Worm (Caenorhabditis elegans) whole organism, L4 larva: ENCODE data around the gene ceh-33.

Experiments
- D1046.2 ChIP-seq: fragments of 200-800 bp; sonication (Bioruptor generic); IDR thresholded peaks from 2 replicates; pipeline ENCODE4 v1.3.6; 2022; ENCODE audit warnings: missing genetic modification characterization, missing compliant biosample characterization
- F10B5.3 ChIP-seq: sonication (generic microtip); optimal IDR thresholded peaks from 2 replicates; lab custom pipeline; 2016; ENCODE audit warnings: mild to moderate bottlenecking, missing genetic modification characterization, missing compliant biosample characterization
- F37D6.2 ChIP-seq: sonication (generic microtip); optimal IDR thresholded peaks from 2 replicates; lab custom pipeline; 2016; ENCODE audit warnings: mild to moderate bottlenecking, missing genetic modification characterization, missing compliant biosample characterization
- F49E8.2 ChIP-seq: sonication (generic microtip); optimal IDR thresholded peaks from 2 replicates; lab custom pipeline; 2016; ENCODE audit warnings: missing compliant biosample characterization, mild to moderate bottlenecking, missing genetic modification characterization, borderline replicate concordance
- T26A8.4 ChIP-seq: fragments of 200-800 bp; sonication (Bioruptor generic); IDR thresholded peaks from 2 replicates; pipeline ENCODE4 v1.3.6; 2022; ENCODE audit warnings: missing genetic modification characterization, missing compliant biosample characterization
- Y5F2A.4 ChIP-seq: fragments of 200-800 bp; sonication (Bioruptor generic); optimal IDR thresholded peaks from 2 replicates; lab custom pipeline; 2018; ENCODE audit warnings: mild to moderate bottlenecking, missing genetic modification characterization, missing compliant biosample characterization
- Y75B8A.6 ChIP-seq: fragments of 200-800 bp; sonication (Bioruptor generic); IDR thresholded peaks from 2 replicates; pipeline ENCODE4 v1.3.6; 2022; ENCODE audit warnings: missing genetic modification reagents, missing genetic modification characterization, missing compliant biosample characterization
- ZK546.5 ChIP-seq, 2 experiments: sonication (generic microtip); optimal IDR thresholded peaks; 2 replicates each; lab custom pipeline; 2017; ENCODE audit warnings: missing biosample characterization in 2 of 2, missing genetic modification characterization in 2 of 2
- aha-1 ChIP-seq: fragments of 150-350 bp; peaks from one replicate; lab custom pipeline; 2014; ENCODE audit warnings: missing biosample characterization, missing genetic modification characterization
- ceh-20 ChIP-seq: fragments of 200-800 bp; sonication (Bioruptor generic); IDR thresholded peaks from 2 replicates; pipeline ENCODE4 v1.3.6; 2022; ENCODE audit warnings: missing genetic modification reagents, missing genetic modification characterization, missing compliant biosample characterization
- ceh-28 ChIP-seq: fragments of 150-350 bp; optimal IDR thresholded peaks from 2 replicates; lab custom pipeline; 2014; ENCODE audit warnings: missing biosample characterization, missing genetic modification reagents, missing genetic modification characterization
- ceh-62 ChIP-seq: sonication (generic microtip); optimal IDR thresholded peaks from 2 replicates; lab custom pipeline; 2017; ENCODE audit warnings: missing biosample characterization, missing genetic modification characterization
- cey-2 ChIP-seq: sonication (generic microtip); optimal IDR thresholded peaks from 3 replicates; lab custom pipeline; 2017; ENCODE audit warnings: missing genetic modification characterization, mild to moderate bottlenecking, missing compliant biosample characterization, antibody characterized with exemption, borderline replicate concordance; ENCODE audit not compliant: insufficient read depth
- ctbp-1 ChIP-seq: fragments of 200-800 bp; sonication (Bioruptor generic); IDR thresholded peaks from 2 replicates; pipeline ENCODE4 v1.3.6; 2022; ENCODE audit warnings: missing genetic modification reagents, missing genetic modification characterization, missing compliant biosample characterization
- daf-19 ChIP-seq: fragments of 200-800 bp; sonication (Bioruptor generic); conservative IDR thresholded peaks from 2 replicates; pipeline ENCODE4 v1.3.6; 2022; ENCODE audit warnings: missing genetic modification characterization, missing compliant biosample characterization
- dmd-6 ChIP-seq: fragments of 200-800 bp; sonication (Bioruptor generic); IDR thresholded peaks from 2 replicates; pipeline ENCODE4 v1.3.6; 2022; ENCODE audit warnings: missing genetic modification reagents, missing genetic modification characterization, missing compliant biosample characterization
- dmd-8 ChIP-seq: fragments of 200-800 bp; sonication (Bioruptor generic); IDR thresholded peaks from 2 replicates; pipeline ENCODE4 v1.3.6; 2022; ENCODE audit warnings: missing genetic modification characterization, missing compliant biosample characterization
- dmd-9 ChIP-seq: fragments of 200-800 bp; sonication (Bioruptor generic); IDR thresholded peaks from 2 replicates; pipeline ENCODE4 v1.3.6; 2022; ENCODE audit warnings: missing genetic modification reagents, missing genetic modification characterization, missing compliant biosample characterization
- duxl-1 ChIP-seq: sonication (generic microtip); optimal IDR thresholded peaks from 2 replicates; lab custom pipeline; 2016; ENCODE audit warnings: mild to moderate bottlenecking, missing genetic modification characterization, moderate library complexity, missing compliant biosample characterization; ENCODE audit not compliant: poor library complexity
- egl-27 ChIP-seq: sonication (generic microtip); optimal IDR thresholded peaks from 3 replicates; lab custom pipeline; 2017; ENCODE audit warnings: missing biosample characterization, missing genetic modification reagents, missing genetic modification characterization
- fos-1 ChIP-seq: fragments of 150-350 bp; optimal IDR thresholded peaks from 2 replicates; lab custom pipeline; 2014; ENCODE audit warnings: missing biosample characterization, missing genetic modification characterization
- gei-8 ChIP-seq: fragments of 200-800 bp; sonication (Bioruptor generic); optimal IDR thresholded peaks from 2 replicates; lab custom pipeline; 2018; ENCODE audit warnings: mild to moderate bottlenecking, missing genetic modification characterization, missing compliant biosample characterization
- hlh-11 ChIP-seq: fragments of 200-800 bp; sonication (Bioruptor generic); optimal IDR thresholded peaks from 2 replicates; lab custom pipeline; 2018; ENCODE audit warnings: mild to moderate bottlenecking, missing genetic modification characterization, missing compliant biosample characterization
- lim-7 ChIP-seq: fragments of 200-800 bp; sonication (Bioruptor generic); IDR thresholded peaks from 2 replicates; pipeline ENCODE4 v1.3.6; 2022; ENCODE audit warnings: missing genetic modification characterization, missing compliant biosample characterization
- lin-15B ChIP-seq: fragments of 150-350 bp; sonication (generic microtip); optimal IDR thresholded peaks from 3 replicates; lab custom pipeline; 2014; ENCODE audit warnings: missing biosample characterization, missing genetic modification characterization
- lin-38 ChIP-seq: fragments of 200-800 bp; sonication (Bioruptor generic); IDR thresholded peaks from 2 replicates; pipeline ENCODE4 v1.3.6; 2022; ENCODE audit warnings: missing genetic modification reagents, missing genetic modification characterization, missing compliant biosample characterization
- lir-3 ChIP-seq: sonication (generic microtip); optimal IDR thresholded peaks from 2 replicates; lab custom pipeline; 2016; ENCODE audit warnings: mild to moderate bottlenecking, missing genetic modification characterization, missing compliant biosample characterization
- mdl-1 ChIP-seq, 2 experiments: fragments of 150-350 bp in 1 of 2; sonication (generic microtip) in 1 of 2; optimal IDR thresholded peaks; 2 replicates each; lab custom pipeline; 2014 to 2017; ENCODE audit warnings: missing biosample characterization in 2 of 2, missing genetic modification characterization in 2 of 2
- mep-1 ChIP-seq: fragments of 150-350 bp; sonication (generic microtip); optimal IDR thresholded peaks from 3 replicates; lab custom pipeline; 2014; ENCODE audit warnings: missing biosample characterization, missing genetic modification characterization
- mxl-3 ChIP-seq: fragments of 200-800 bp; sonication (Bioruptor generic); optimal IDR thresholded peaks from 2 replicates; lab custom pipeline; 2018; ENCODE audit warnings: mild to moderate bottlenecking, missing genetic modification characterization, missing compliant biosample characterization
- nhr-10 ChIP-seq: fragments of 150-350 bp; optimal IDR thresholded peaks from 2 replicates; lab custom pipeline; 2014; ENCODE audit warnings: missing biosample characterization, missing genetic modification characterization
- nhr-102 ChIP-seq: sonication (generic microtip); optimal IDR thresholded peaks from 2 replicates; lab custom pipeline; 2016; ENCODE audit warnings: mild to moderate bottlenecking, missing genetic modification characterization, moderate library complexity, missing compliant biosample characterization
- nhr-11 ChIP-seq: fragments of 150-350 bp; optimal IDR thresholded peaks from 2 replicates; lab custom pipeline; 2014; ENCODE audit warnings: missing biosample characterization, missing genetic modification characterization
- nhr-76 ChIP-seq: fragments of 150-350 bp; optimal IDR thresholded peaks from 2 replicates; lab custom pipeline; 2014; ENCODE audit warnings: missing biosample characterization, missing genetic modification characterization
- pha-4 ChIP-seq, 2 experiments: fragments of 150-350 bp in 1 of 2; fragments of 200-800 bp in 1 of 2; sonication (Bioruptor generic) in 1 of 2; IDR thresholded peaks in 1 of 2; optimal IDR thresholded peaks in 1 of 2; 2 replicates each; pipeline versions ENCODE4 v1.3.6 to Lab custom; 2014 to 2022; ENCODE audit warnings: missing genetic modification characterization in 2 of 2, missing genetic modification reagents in 2 of 2, missing biosample characterization in 1 of 2, missing compliant biosample characterization in 1 of 2
- php-3 ChIP-seq: fragments of 200-800 bp; sonication (Bioruptor generic); IDR thresholded peaks from 2 replicates; pipeline ENCODE4 v1.3.6; 2022; ENCODE audit warnings: missing genetic modification reagents, missing genetic modification characterization, missing compliant biosample characterization
- pqm-1 ChIP-seq: sonication (generic microtip); optimal IDR thresholded peaks from 2 replicates; lab custom pipeline; 2017; ENCODE audit warnings: missing biosample characterization, missing genetic modification characterization
- sdz-12 ChIP-seq: fragments of 200-800 bp; sonication (Bioruptor generic); optimal IDR thresholded peaks from 2 replicates; lab custom pipeline; 2018; ENCODE audit warnings: mild to moderate bottlenecking, missing genetic modification characterization, missing compliant biosample characterization
- set-16 ChIP-seq: fragments of 200-800 bp; sonication (Bioruptor generic); IDR thresholded peaks from 2 replicates; pipeline ENCODE4 v1.3.6; 2022; ENCODE audit warnings: missing genetic modification reagents, missing genetic modification characterization, missing compliant biosample characterization
- skn-1 ChIP-seq: fragments of 150-350 bp; optimal IDR thresholded peaks from 2 replicates; lab custom pipeline; 2014; ENCODE audit warnings: missing biosample characterization, missing genetic modification characterization
- snpc-1.2 ChIP-seq: fragments of 200-800 bp; sonication (Bioruptor generic); IDR thresholded peaks from 2 replicates; pipeline ENCODE4 v1.3.6; 2022; ENCODE audit warnings: missing genetic modification reagents, missing genetic modification characterization, missing compliant biosample characterization
- snpc-4 ChIP-seq: fragments of 150-350 bp; optimal IDR thresholded peaks from 2 replicates; lab custom pipeline; 2014; ENCODE audit warnings: missing biosample characterization, missing genetic modification characterization
- spr-1 ChIP-seq: sonication (generic microtip); optimal IDR thresholded peaks from 2 replicates; lab custom pipeline; 2016; ENCODE audit warnings: mild to moderate bottlenecking, missing genetic modification characterization, missing compliant biosample characterization
- spr-3 ChIP-seq: fragments of 200-800 bp; sonication (Bioruptor generic); optimal IDR thresholded peaks from 2 replicates; lab custom pipeline; 2018; ENCODE audit warnings: mild to moderate bottlenecking, missing genetic modification characterization, missing compliant biosample characterization
- tra-1 ChIP-seq: fragments of 200-800 bp; sonication (Bioruptor generic); IDR thresholded peaks from 2 replicates; pipeline ENCODE4 v1.3.6; 2022; ENCODE audit warnings: missing genetic modification reagents, missing genetic modification characterization, missing compliant biosample characterization
- vab-7 ChIP-seq: fragments of 200-800 bp; sonication (Bioruptor generic); IDR thresholded peaks from 2 replicates; pipeline ENCODE4 v1.3.6; 2022; ENCODE audit warnings: missing genetic modification reagents, missing genetic modification characterization, missing compliant biosample characterization
- zag-1 ChIP-seq: fragments of 150-350 bp; optimal IDR thresholded peaks from 2 replicates; lab custom pipeline; 2014; ENCODE audit warnings: missing biosample characterization, missing genetic modification characterization
- zfp-2 ChIP-seq: sonication (generic microtip); optimal IDR thresholded peaks from 2 replicates; lab custom pipeline; 2016; ENCODE audit warnings: mild to moderate bottlenecking, missing genetic modification characterization, missing compliant biosample characterization
- zfp-3 ChIP-seq: fragments of 200-800 bp; sonication (Bioruptor generic); conservative IDR thresholded peaks from 2 replicates; pipeline ENCODE4 v1.3.6; 2022; ENCODE audit warnings: missing genetic modification reagents, missing genetic modification characterization, missing compliant biosample characterization
- zip-2 ChIP-seq: fragments of 150-350 bp; optimal IDR thresholded peaks from 2 replicates; lab custom pipeline; 2014; ENCODE audit warnings: missing biosample characterization, missing genetic modification characterization

The ceh-33 gene

DNA sequence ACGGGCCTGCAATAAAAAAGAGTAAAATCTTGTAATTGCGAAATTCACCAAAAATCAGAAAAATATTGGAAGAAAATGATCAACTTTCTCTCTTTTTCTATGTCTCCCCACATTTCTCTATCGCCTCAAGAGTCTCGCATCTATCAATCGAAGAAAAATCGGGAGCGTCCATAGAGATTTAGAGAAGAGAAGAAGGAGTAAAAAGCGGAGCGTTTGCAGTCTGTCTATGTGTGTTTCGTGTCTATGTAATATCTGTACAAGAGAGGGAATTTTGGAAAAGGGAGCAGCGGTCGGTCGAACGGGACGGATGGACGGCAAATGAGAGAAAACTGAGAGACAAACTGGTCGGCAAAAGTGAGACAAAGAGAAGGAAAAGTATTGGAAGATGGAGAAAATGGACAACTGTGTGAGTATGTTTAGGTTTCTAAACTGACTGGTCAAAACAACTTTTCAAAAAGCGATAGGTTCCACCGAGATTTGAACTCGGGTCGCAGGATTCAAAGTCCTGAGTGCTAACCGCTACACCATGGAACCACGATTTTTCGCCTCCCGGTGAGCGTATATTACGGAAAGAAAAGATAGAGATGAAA is 5.3 kb upstream of the ceh-33 start (continued):
- no peak for TF ChIP-seq lin-38 (GFP tag; lab: Robert Waterston, UW)
- 0 out of 2 replicates have a peak, but pooled peaks have one; percentile 37 for TF ChIP-seq dmd-6 (GFP tag; lab: Robert Waterston, UW)
- no peak for TF ChIP-seq egl-27 (tag; lab: Kevin White, UChicago)
- 0 out of 2 replicates have a peak, but pooled peaks have one; percentile 25 for TF ChIP-seq tra-1 (GFP tag; lab: Robert Waterston, UW)
- TF ChIP-seq mdl-1 (tag; optimal IDR thresholded peaks at IDR 0.05; lab: Kevin White, UChicago) = peak in 1 of 2 experiments; percentile 29
- TF ChIP-seq vab-7 (GFP tag; lab: Robert Waterston, UW) = 0 out of 2 replicates have a peak, but pooled peaks have one; percentile 37
- peak; percentile 65; the same call in 1 of the 2 replicates for TF ChIP-seq dmd-8
- TF ChIP-seq zfp-3 (GFP tag; lab: Robert Waterston, UW) = no peak
- TF ChIP-seq gei-8 (GFP tag; lab: Kevin White, UChicago) = peak; percentile 28
- peak; percentile 29 for TF ChIP-seq duxl-1 (tag; lab: Kevin White, UChicago)
- no peak; the same call in 1 of the 2 replicates for TF ChIP-seq T26A8.4 (GFP tag; lab: Robert Waterston, UW)
- no peak for TF ChIP-seq F37D6.2 (tag; lab: Kevin White, UChicago)
- TF ChIP-seq zag-1 (tag; lab: Kevin White, UChicago) = no peak
- TF ChIP-seq ceh-20 (GFP tag; lab: Robert Waterston, UW) = 0 out of 2 replicates have a peak, but pooled peaks have one; percentile 21
- no peak for TF ChIP-seq snpc-4
- no peak for TF ChIP-seq ZK546.5 (tag; optimal IDR thresholded peaks at IDR 0.05; lab: Kevin White, UChicago)
- peak; percentile 69 for TF ChIP-seq spr-1
- TF ChIP-seq lir-3 (tag; lab: Kevin White, UChicago) = no peak
- no peak for TF ChIP-seq set-16 (GFP tag; lab: Robert Waterston, UW)
- no peak for TF ChIP-seq nhr-11 (tag; lab: Kevin White, UChicago)
- no peak for TF ChIP-seq ctbp-1 (GFP tag; lab: Robert Waterston, UW)
- peak; percentile 85 for TF ChIP-seq hlh-11
- no peak; the same call in 1 of the 2 replicates for TF ChIP-seq pha-4 (GFP tag; IDR thresholded peaks at IDR 0.05; lab: Robert Waterston, UW)
- TF ChIP-seq pha-4 (tag; optimal IDR thresholded peaks at IDR 0.05; lab: Kevin White, UChicago) = peak; percentile 13
- TF ChIP-seq aha-1 (tag; lab: Kevin White, UChicago) = peak; percentile 27
- no peak for TF ChIP-seq F10B5.3 (tag; lab: Kevin White, UChicago)
- no peak for TF ChIP-seq ceh-62
- TF ChIP-seq fos-1 (tag; lab: Kevin White, UChicago) = no peak
- no peak for TF ChIP-seq php-3 (GFP tag; lab: Robert Waterston, UW)
- no peak for TF ChIP-seq nhr-76 (tag; lab: Kevin White, UChicago)
- TF ChIP-seq Y75B8A.6 (GFP tag; lab: Robert Waterston, UW) = no peak
- no peak for TF ChIP-seq nhr-10
- TF ChIP-seq skn-1 (tag; lab: Kevin White, UChicago) = no peak
- TF ChIP-seq F49E8.2 (tag; lab: Kevin White, UChicago) = no peak
- TF ChIP-seq daf-19 (GFP tag; lab: Robert Waterston, UW) = no peak
- TF ChIP-seq cey-2 (tag; lab: Kevin White, UChicago) = no peak
- TF ChIP-seq nhr-102 = no peak
- peak; percentile 54 for TF ChIP-seq mep-1
- peak; percentile 4 for TF ChIP-seq mxl-3 (GFP tag; lab: Kevin White, UChicago)
- TF ChIP-seq spr-3 (GFP tag; lab: Kevin White, UChicago) = peak; percentile 41
- TF ChIP-seq lin-15B (tag; lab: Kevin White, UChicago) = no peak
- peak; percentile 17 for TF ChIP-seq pqm-1 (tag; lab: Kevin White, UChicago)
- no peak; the same call in 1 of the 2 replicates for TF ChIP-seq snpc-1.2
- no peak for TF ChIP-seq sdz-12 (GFP tag; lab: Kevin White, UChicago)
- 0 out of 2 replicates have a peak, but pooled peaks have one; percentile 47 for TF ChIP-seq D1046.2 (GFP tag; lab: Robert Waterston, UW)
- TF ChIP-seq Y5F2A.4 = no peak
- peak; percentile 59; the same call in 1 of the 2 replicates for TF ChIP-seq lim-7 (GFP tag; lab: Robert Waterston, UW)
- TF ChIP-seq ceh-28 (tag; lab: Kevin White, UChicago) = no peak
- TF ChIP-seq dmd-9 (GFP tag; lab: Robert Waterston, UW) = 0 out of 2 replicates have a peak, but pooled peaks have one; percentile 29
- TF ChIP-seq zip-2 (tag; lab: Kevin White, UChicago) = no peak
- no peak for TF ChIP-seq zfp-2 (tag; lab: Kevin White, UChicago)
